Worm (Caenorhabditis elegans) whole organism, L4/young adult: ENCODE results near the gene T24C12.3.

ENCODE experiments used
- W03F9.2 ChIP-seq: fragments of 150-350 bp; optimal IDR thresholded peaks from 2 replicates; lab custom pipeline; 2014; ENCODE audit warnings: missing biosample characterization, missing genetic modification characterization
- dao-5 ChIP-seq: sonication (generic microtip); optimal IDR thresholded peaks from 2 replicates; lab custom pipeline; 2016; ENCODE audit warnings: missing genotype, missing genetic modification characterization, moderate library complexity, missing compliant biosample characterization
- him-1 ChIP-seq: sonication (generic microtip); optimal IDR thresholded peaks from 2 replicates; lab custom pipeline; 2016; ENCODE audit warnings: missing genotype, missing genetic modification reagents, missing genetic modification characterization, missing compliant biosample characterization

T24C12.3 gene

ce11 chrX:2188885-2189284 lies 14.8 kb downstream of the T24C12.3 start:
- TF ChIP-seq him-1: no peak
- TF ChIP-seq dao-5: no peak
- TF ChIP-seq W03F9.2: no peak

- TF ChIP-seq him-1 (no peak), W03F9.2 (no peak), dao-5 (no peak)
Observed at ce11 chrX:2180588-2180987, 23.1 kb downstream of the T24C12.3 start, which contains the start of gene F48B9.1. F48B9.1 (plus strand) TSS chrX:2180888.

- TF ChIP-seq dao-5 (no peak), W03F9.2 (no peak), him-1 (no peak)
Observed at ce11 chrX:2178410-2178944, 25.2 kb downstream of the T24C12.3 start.

ce11 chrX:2177731-2178326 lies 25.9 kb downstream of the T24C12.3 start:
- TF ChIP-seq him-1: no peak
- TF ChIP-seq W03F9.2: no peak
- no peak for TF ChIP-seq dao-5

- TF ChIP-seq him-1: no peak
- no peak for TF ChIP-seq dao-5
- TF ChIP-seq W03F9.2: no peak
Observed at ce11 chrX:2176361-2176880, 27.3 kb downstream of the T24C12.3 start, which contains the start of gene F48B9.8. F48B9.8 (minus strand) TSS chrX:2176411.

ce11 chrX:2164751-2165150 lies 38.9 kb downstream of the T24C12.3 start, which contains the start of gene F48B9.3:
F48B9.3 (plus strand) TSS chrX:2165051.
- TF ChIP-seq dao-5: no peak
- no peak for TF ChIP-seq him-1

- TF ChIP-seq dao-5 (no peak), W03F9.2 (no peak), him-1 (no peak)
Observed at ce11 chrX:2163084-2163483, 40.6 kb downstream of the T24C12.3 start, which contains the start of gene pdf-2. pdf-2 (plus strand) TSS chrX:2163384.

- TF ChIP-seq dao-5: no peak
- no peak for TF ChIP-seq W03F9.2
- TF ChIP-seq him-1: no peak
Observed at ce11 chrX:2157855-2158254, 45.8 kb downstream of the T24C12.3 start.

ce11 chrX:2153780-2154179 lies 49.9 kb downstream of the T24C12.3 start:
- TF ChIP-seq him-1: no peak
- TF ChIP-seq W03F9.2: no peak
- TF ChIP-seq dao-5: no peak

ce11 chrX:2152062-2152461 lies 51.6 kb downstream of the T24C12.3 start:
- TF ChIP-seq W03F9.2 (no peak), dao-5 (no peak), him-1 (no peak)

ce11 chrX:2150006-2150405 lies 53.7 kb downstream of the T24C12.3 start, which contains the start of gene npax-2:
npax-2 (minus strand) TSS chrX:2150106.
- no peak for TF ChIP-seq W03F9.2
- TF ChIP-seq him-1: no peak
- no peak for TF ChIP-seq dao-5
